Worm (Caenorhabditis elegans): ENCODE measurements around the gene flor-1.
"Not testable (repeated sequence)": the region's sequence is repeated elsewhere in the genome, so short reads cannot be mapped to it uniquely, and the experiment has no call there.

ce11 chrV:15125162-15125561 is 5.7 kb upstream of the flor-1 start, which contains the start of gene ugt-30:
- not testable (repeated sequence) for TF ChIP-seq tbp1 (GFP tag; optimal IDR thresholded peaks at IDR 0.05); dpl-1 (GFP tag; optimal IDR thresholded peaks at IDR 0.05); akir-1 (GFP tag; optimal IDR thresholded peaks at IDR 0.05); ceh-100 (GFP tag; IDR thresholded peaks at IDR 0.05); nhr-179 (tag; optimal IDR thresholded peaks at IDR 0.05); die-1 (tag; optimal IDR thresholded peaks at IDR 0.05)
